Fruit fly (Drosophila melanogaster): ENCODE data around the gene CG31207.
A peak's percentile ranks its signal among the peaks of the same experiment; 100 is the strongest.

Gene CG31207

dm6 chr3R:21069742-21070141 lies 22.9 kb upstream of the CG31207 start:
- TF ChIP-seq CG8478 (optimal IDR thresholded peaks at IDR 0.05) (no peak), CTCF (optimal IDR thresholded peaks at IDR 0.05) (peak in 1 of 2 experiments; percentile 2)

- no peak for TF ChIP-seq CTCF (optimal IDR thresholded peaks at IDR 0.05)
- TF ChIP-seq CG8478 (optimal IDR thresholded peaks at IDR 0.05), result no peak
Observed at dm6 chr3R:21067543-21067942, 20.7 kb upstream of the CG31207 start.

dm6 chr3R:21066469-21067284 lies 19.9 kb upstream of the CG31207 start:
- TF ChIP-seq CG8478 (optimal IDR thresholded peaks at IDR 0.05), result no peak
- TF ChIP-seq CTCF (optimal IDR thresholded peaks at IDR 0.05), result no peak

dm6 chr3R:21065696-21066080 lies 18.9 kb upstream of the CG31207 start:
- TF ChIP-seq CTCF (optimal IDR thresholded peaks at IDR 0.05), result no peak
- no peak for TF ChIP-seq CG8478 (optimal IDR thresholded peaks at IDR 0.05)

dm6 chr3R:21065010-21065695 lies 18.3 kb upstream of the CG31207 start, which contains the start of gene AnxB9:
AnxB9 (plus strand) TSS chr3R:21065241.
- TF ChIP-seq CG8478 (optimal IDR thresholded peaks at IDR 0.05) (no peak), CTCF (optimal IDR thresholded peaks at IDR 0.05) (peak in 1 of 2 experiments; percentile 22)

- TF ChIP-seq CG8478 (optimal IDR thresholded peaks at IDR 0.05) (no peak), CTCF (optimal IDR thresholded peaks at IDR 0.05) (peak in 1 of 2 experiments; percentile 47)
Observed at dm6 chr3R:21064000-21064924, 17.4 kb upstream of the CG31207 start, which contains the start of gene Cortactin. Cortactin (minus strand) TSS chr3R:21064471.

dm6 chr3R:21063433-21063832 lies 16.6 kb upstream of the CG31207 start:
- TF ChIP-seq CG8478 (optimal IDR thresholded peaks at IDR 0.05) (no peak), CTCF (optimal IDR thresholded peaks at IDR 0.05) (no peak)

- no peak for TF ChIP-seq CG8478 (optimal IDR thresholded peaks at IDR 0.05)
- TF ChIP-seq CTCF (optimal IDR thresholded peaks at IDR 0.05), result peak; percentile 5 to 35
Observed at dm6 chr3R:21060430-21061245, 13.8 kb upstream of the CG31207 start, which contains the start of gene Mvl. Mvl (minus strand) TSS chr3R:21060800.

dm6 chr3R:21059486-21060356 lies 12.9 kb upstream of the CG31207 start:
- no peak for TF ChIP-seq CG8478 (optimal IDR thresholded peaks at IDR 0.05)
- no peak for TF ChIP-seq CTCF (optimal IDR thresholded peaks at IDR 0.05)

dm6 chr3R:21057519-21057918 lies 10.7 kb upstream of the CG31207 start:
- no peak for TF ChIP-seq CG8478 (optimal IDR thresholded peaks at IDR 0.05)
- TF ChIP-seq CTCF (optimal IDR thresholded peaks at IDR 0.05), result no peak

- no peak for TF ChIP-seq CTCF (optimal IDR thresholded peaks at IDR 0.05)
- no peak for TF ChIP-seq CG8478 (optimal IDR thresholded peaks at IDR 0.05)
Observed at dm6 chr3R:21050875-21051274, 4.0 kb upstream of the CG31207 start, which contains the start of gene Jhbp15. Jhbp15 (minus strand) TSS chr3R:21050975.

- TF ChIP-seq CTCF (optimal IDR thresholded peaks at IDR 0.05) (no peak), CG8478 (optimal IDR thresholded peaks at IDR 0.05) (no peak)
Observed at dm6 chr3R:21048729-21049128, 1.9 kb upstream of the CG31207 start, which contains the start of gene CG7079. CG7079 (minus strand) TSS chr3R:21048829.

- TF ChIP-seq CTCF (optimal IDR thresholded peaks at IDR 0.05), result no peak
- TF ChIP-seq CG8478 (optimal IDR thresholded peaks at IDR 0.05), result no peak
Observed at dm6 chr3R:21045742-21046141, 1.1 kb downstream of the CG31207 start, which contains the start of gene CG31189. CG31189 (minus strand) TSS chr3R:21045842.

Data from S2 (cell line).